Worm (Caenorhabditis elegans) whole organism, L2 larva: ENCODE results near the gene npr-18.

Experiments
- ama-1 ChIP-seq: fragments of 150-350 bp; optimal IDR thresholded peaks from 2 replicates; lab custom pipeline; 2018; ENCODE audit warnings: inconsistent platforms
- nhr-11 ChIP-seq: fragments of 150-350 bp; optimal IDR thresholded peaks from 2 replicates; lab custom pipeline; 2014; ENCODE audit warnings: missing biosample characterization, missing genetic modification characterization
- nhr-6 ChIP-seq: fragments of 150-350 bp; optimal IDR thresholded peaks from 2 replicates; lab custom pipeline; 2014; ENCODE audit warnings: missing biosample characterization, missing genetic modification characterization
- snpc-4 ChIP-seq: fragments of 150-350 bp; optimal IDR thresholded peaks from 2 replicates; lab custom pipeline; 2014; ENCODE audit warnings: missing biosample characterization, missing genetic modification characterization
- ztf-11 ChIP-seq: sonication (generic microtip); optimal IDR thresholded peaks from 2 replicates; lab custom pipeline; 2017; ENCODE audit warnings: missing biosample characterization, missing genetic modification characterization
- ztf-4 ChIP-seq: fragments of 150-350 bp; optimal IDR thresholded peaks from 2 replicates; lab custom pipeline; 2014; ENCODE audit warnings: missing biosample characterization, missing genetic modification characterization

DNA sequence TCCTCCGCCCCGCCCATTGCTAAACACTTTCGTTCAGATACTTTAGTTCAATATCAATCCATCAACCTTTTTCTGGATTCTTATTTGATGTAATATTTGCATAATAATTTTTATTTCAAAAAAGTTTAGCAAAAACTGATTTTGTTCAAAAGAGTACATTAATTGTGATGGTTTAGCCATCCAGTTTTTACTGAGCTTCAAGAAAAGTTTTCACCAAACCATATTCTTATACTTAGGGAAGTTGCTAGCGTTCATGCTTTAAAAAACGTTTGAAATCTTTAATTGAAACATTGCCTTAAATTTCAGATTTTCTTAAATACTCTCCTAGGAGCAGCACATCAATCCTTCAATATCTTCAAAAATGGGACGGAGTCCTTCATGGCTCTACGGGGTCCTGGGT lies 26.7 kb downstream of the npr-18 start, which contains the start of gene him-4:
- TF ChIP-seq ztf-4 (no peak), ama-1 (lab: Kevin White, UChicago) (no peak), snpc-4 (tag; lab: Kevin White, UChicago) (no peak), nhr-11 (tag; lab: Kevin White, UChicago) (no peak), nhr-6 (tag; lab: Kevin White, UChicago) (no peak), ztf-11 (tag; lab: Kevin White, UChicago) (no peak)
